Worm (Caenorhabditis elegans): ENCODE measurements around the gene rtfo-1.

DNA sequence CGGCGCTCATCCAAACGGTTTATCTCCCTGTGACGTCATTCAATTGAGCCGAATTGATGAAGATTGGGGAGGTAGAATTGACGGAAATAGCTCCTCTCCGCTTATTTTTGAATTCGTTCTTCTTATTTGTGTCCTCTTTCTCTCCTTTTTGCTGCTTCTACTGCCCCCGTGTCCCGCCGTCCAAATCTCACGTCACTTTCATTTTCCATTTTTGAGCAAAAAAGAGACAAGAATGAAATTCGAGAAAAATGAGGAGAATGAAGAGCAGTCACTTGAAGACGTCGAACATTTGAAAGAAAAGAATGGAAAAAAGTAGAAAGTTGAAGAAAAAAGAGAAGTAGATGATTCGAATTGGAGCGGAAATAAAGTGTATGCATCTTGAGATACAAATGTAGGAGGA is 18.9 kb downstream of the rtfo-1 start:
- no peak for TF ChIP-seq hlh-1 (tag; optimal IDR thresholded peaks at IDR 0.05)
- no peak for TF ChIP-seq nhr-76 (tag; optimal IDR thresholded peaks at IDR 0.05)
- no peak for TF ChIP-seq elt-1 (tag; optimal IDR thresholded peaks at IDR 0.05; ENCODE audit: borderline replicate concordance, insufficient read depth)
- no peak for TF ChIP-seq nhr-12 (tag; optimal IDR thresholded peaks at IDR 0.05)
- no peak for TF ChIP-seq unc-120 (tag; optimal IDR thresholded peaks at IDR 0.05; ENCODE audit: poor library complexity, severe bottlenecking)
- no peak for TF ChIP-seq nhr-2 (tag; optimal IDR thresholded peaks at IDR 0.05)
- TF ChIP-seq ceh-39 (tag; optimal IDR thresholded peaks at IDR 0.05): no peak
- TF ChIP-seq ceh-43 (GFP tag; optimal IDR thresholded peaks at IDR 0.05): no peak
- no peak for TF ChIP-seq lin-13 (tag; optimal IDR thresholded peaks at IDR 0.05)
- no peak for TF ChIP-seq bed-3 (GFP tag; optimal IDR thresholded peaks at IDR 0.05)
- TF ChIP-seq elt-3 (tag; optimal IDR thresholded peaks at IDR 0.05): no peak
- TF ChIP-seq ztf-11 (tag; optimal IDR thresholded peaks at IDR 0.05): no peak
- no peak for TF ChIP-seq unc-62 (GFP tag; optimal IDR thresholded peaks at IDR 0.05)

Data from whole organism, mixed stage, embryonic.